Fruit fly (Drosophila melanogaster): ENCODE results near the gene Nedd4.
A peak's percentile ranks its signal among the peaks of the same experiment; 100 is the strongest.

Nedd4 gene

dm6 chr3L:17566335-17567242, 36.7 kb downstream of the Nedd4 start (continued):
- TF ChIP-seq CG2712 (tag; optimal IDR thresholded peaks at IDR 0.05) (peak; percentile 83), CG4404 (GFP tag; IDR thresholded peaks at IDR 0.05) (no peak), CG18619 (GFP tag; optimal IDR thresholded peaks at IDR 0.05) (peak; percentile 62), cwo (GFP tag; optimal IDR thresholded peaks at IDR 0.05) (peak; percentile 63), CG17829 (tag; optimal IDR thresholded peaks at IDR 0.05) (peak; percentile 69), shn (GFP tag; optimal IDR thresholded peaks at IDR 0.05) (no peak), E2f1 (GFP tag; IDR thresholded peaks at IDR 0.05) (peak; percentile 64), CG8944 (GFP tag; optimal IDR thresholded peaks at IDR 0.05) (no peak), pan (optimal IDR thresholded peaks at IDR 0.05) (no peak), pan (GFP tag; optimal IDR thresholded peaks at IDR 0.05 in 1 of 2, IDR thresholded peaks at IDR 0.05 in 1 of 2) (peak in 1 of 2 experiments; percentile 78), CG11398 (GFP tag; optimal IDR thresholded peaks at IDR 0.05) (no peak), fd64A (GFP tag; optimal IDR thresholded peaks at IDR 0.05) (peak; percentile 69), Bteb2 (GFP tag; optimal IDR thresholded peaks at IDR 0.05) (no peak), Poxn (GFP tag; IDR thresholded peaks at IDR 0.05) (no peak), CG3847 (GFP tag; IDR thresholded peaks at IDR 0.05) (peak; percentile 52; the same call in 1 of the 2 replicates), esg (GFP tag; conservative IDR thresholded peaks at IDR 0.05) (peak; percentile 78), CG6813 (GFP tag; optimal IDR thresholded peaks at IDR 0.05) (peak; percentile 59), CG17912 (GFP tag; optimal IDR thresholded peaks at IDR 0.05) (peak; percentile 6), CG31441 (GFP tag; IDR thresholded peaks at IDR 0.05) (peak; percentile 93), CG14441 (GFP tag; IDR thresholded peaks at IDR 0.05) (peak; percentile 46), CG16863 (GFP tag; optimal IDR thresholded peaks at IDR 0.05) (peak; percentile 9), tin (GFP tag; optimal IDR thresholded peaks at IDR 0.05) (peak; percentile 69), Ada2b (GFP tag; IDR thresholded peaks at IDR 0.05) (peak; percentile 64), Dip2 (GFP tag; IDR thresholded peaks at IDR 0.05) (no peak), CG13624 (GFP tag; optimal IDR thresholded peaks at IDR 0.05) (no peak), salm (tag; optimal IDR thresholded peaks at IDR 0.05) (peak; percentile 85), NfI (GFP tag; optimal IDR thresholded peaks at IDR 0.05) (peak; percentile 66), CG18476 (GFP tag; optimal IDR thresholded peaks at IDR 0.05) (peak; percentile 30), Hr51 (GFP tag; optimal IDR thresholded peaks at IDR 0.05) (peak in 1 of 2 experiments; percentile 92), CG10267 (tag; optimal IDR thresholded peaks at IDR 0.05) (peak; percentile 63), Asciz (GFP tag; optimal IDR thresholded peaks at IDR 0.05) (peak; percentile 90), dimm (GFP tag; IDR thresholded peaks at IDR 0.05) (peak; percentile 48; the same call in 1 of the 2 replicates), ssp (GFP tag; IDR thresholded peaks at IDR 0.05) (peak; percentile 59), CG15011 (GFP tag; optimal IDR thresholded peaks at IDR 0.05) (peak; percentile 32), tgo (GFP tag; IDR thresholded peaks at IDR 0.05) (peak; percentile 75), bowl (GFP tag; IDR thresholded peaks at IDR 0.05) (peak; percentile 54; the same call in 1 of the 2 replicates), Drgx (GFP tag; IDR thresholded peaks at IDR 0.05) (peak; percentile 89), H2.0 (GFP tag; IDR thresholded peaks at IDR 0.05) (peak; percentile 57), CG4328 (GFP tag; optimal IDR thresholded peaks at IDR 0.05) (peak; percentile 51), Dll (GFP tag; IDR thresholded peaks at IDR 0.05; ENCODE audit: partially characterized antibody) (0 out of 4 replicates have a peak, but pooled peaks have one; percentile 18), org-1 (GFP tag; optimal IDR thresholded peaks at IDR 0.05) (peak; percentile 76), Hey (tag; optimal IDR thresholded peaks at IDR 0.05) (no peak), CG11723 (GFP tag; optimal IDR thresholded peaks at IDR 0.05) (peak; percentile 79), MBD-R2 (GFP tag; IDR thresholded peaks at IDR 0.05) (no peak), yki (optimal IDR thresholded peaks at IDR 0.05) (no peak), CG6254 (GFP tag; optimal IDR thresholded peaks at IDR 0.05) (peak; percentile 75), cg (GFP tag; optimal IDR thresholded peaks at IDR 0.05) (peak; percentile 86), prd (optimal IDR thresholded peaks at IDR 0.05) (no peak), prd (GFP tag; IDR thresholded peaks at IDR 0.05) (peak; percentile 75; the same call in 2 of the 3 replicates)
